Fruit fly (Drosophila melanogaster) whole organism, embryonic: ENCODE results near the gene ckd.
A peak's percentile ranks its signal among the peaks of the same experiment; 100 is the strongest.

Source experiments
- Adf1 ChIP-seq: fragments of 200-800 bp; sonication (Bioruptor generic); IDR thresholded peaks from 2 replicates; pipeline ENCODE4 v1.3.6; 2022; ENCODE audit warnings: missing biosample characterization, missing genetic modification characterization
- B-H1 ChIP-seq: fragments of 200-800 bp; sonication (Bioruptor generic); IDR thresholded peaks from 3 replicates; pipeline ENCODE4 v1.3.6; 2022; ENCODE audit warnings: missing biosample characterization, missing genetic modification characterization
- Bteb2 ChIP-seq: fragments of 200-800 bp; sonication (Bioruptor generic); optimal IDR thresholded peaks from 2 replicates; lab custom pipeline; 2016; ENCODE audit warnings: missing biosample characterization, missing genetic modification characterization
- CG10431 ChIP-seq: fragments of 200-800 bp; sonication (Bioruptor generic); optimal IDR thresholded peaks from 3 replicates; lab custom pipeline; 2018; ENCODE audit warnings: missing biosample characterization, mild to moderate bottlenecking, missing genetic modification characterization
- CG10959 ChIP-seq: fragments of 200-800 bp; sonication (Bioruptor generic); IDR thresholded peaks from 2 replicates; pipeline ENCODE4 v1.3.6; 2022; ENCODE audit warnings: missing biosample characterization, missing genetic modification characterization
- CG11093 ChIP-seq: fragments of 200-800 bp; sonication (Bioruptor generic); IDR thresholded peaks from 3 replicates; pipeline ENCODE4 v1.3.6; 2022; ENCODE audit warnings: missing biosample characterization, missing genetic modification characterization
- CG11456 ChIP-seq: fragments of 200-800 bp; sonication (Bioruptor generic); IDR thresholded peaks from 3 replicates; pipeline ENCODE4 v1.3.6; 2022; ENCODE audit warnings: missing biosample characterization, missing genetic modification characterization
- CG11696 ChIP-seq: fragments of 200-800 bp; sonication (Bioruptor generic); IDR thresholded peaks from 2 replicates; pipeline ENCODE4 v1.3.6; 2022; ENCODE audit warnings: missing biosample characterization, missing genetic modification characterization
- CG12299 ChIP-seq: fragments of 200-800 bp; sonication (Bioruptor generic); optimal IDR thresholded peaks from 2 replicates; lab custom pipeline; 2018; ENCODE audit warnings: missing biosample characterization, mild to moderate bottlenecking, missing genetic modification characterization
- CG12659 ChIP-seq: fragments of 200-800 bp; sonication (Bioruptor generic); optimal IDR thresholded peaks from 3 replicates; lab custom pipeline; 2017; ENCODE audit warnings: mild to moderate bottlenecking, missing biosample characterization, missing genetic modification reagents, missing genetic modification characterization
- CG1602 ChIP-seq: fragments of 200-800 bp; sonication (Bioruptor generic); optimal IDR thresholded peaks from 3 replicates; lab custom pipeline; 2016; ENCODE audit warnings: missing biosample characterization, missing genetic modification characterization
- CG17361 ChIP-seq: fragments of 200-800 bp; sonication (Bioruptor generic); IDR thresholded peaks from 3 replicates; pipeline ENCODE4 v1.3.6; 2022; ENCODE audit warnings: missing biosample characterization, missing genetic modification characterization
- CG17612 ChIP-seq: fragments of 200-800 bp; sonication (Bioruptor generic); IDR thresholded peaks from 2 replicates; pipeline ENCODE4 v1.3.6; 2022; ENCODE audit warnings: missing biosample characterization, missing genetic modification characterization
- CG18262 ChIP-seq: fragments of 200-800 bp; optimal IDR thresholded peaks from 3 replicates; lab custom pipeline; 2019; ENCODE audit warnings: missing biosample characterization, mild to moderate bottlenecking, missing genetic modification characterization, moderate library complexity
- CG18619 ChIP-seq: fragments of 200-800 bp; sonication (Bioruptor generic); optimal IDR thresholded peaks from 3 replicates; lab custom pipeline; 2017; ENCODE audit warnings: missing biosample characterization, mild to moderate bottlenecking, missing genetic modification characterization
- CG2116 ChIP-seq: fragments of 200-800 bp; sonication (Bioruptor generic); optimal IDR thresholded peaks from 3 replicates; lab custom pipeline; 2018; ENCODE audit warnings: missing biosample characterization, mild to moderate bottlenecking, missing genetic modification characterization
- CG30403 ChIP-seq: fragments of 200-800 bp; sonication (Bioruptor generic); optimal IDR thresholded peaks from 3 replicates; lab custom pipeline; 2016; ENCODE audit warnings: missing biosample characterization, missing genetic modification characterization
- CG3163 ChIP-seq: fragments of 200-800 bp; sonication (Bioruptor generic); optimal IDR thresholded peaks from 3 replicates; lab custom pipeline; 2016; ENCODE audit warnings: missing biosample characterization, missing genetic modification characterization
- CG32767 ChIP-seq: fragments of 200-800 bp; sonication (Bioruptor generic); IDR thresholded peaks from 2 replicates; pipeline ENCODE4 v1.3.6; 2022; ENCODE audit warnings: missing biosample characterization, missing genetic modification characterization
- CG3407 ChIP-seq: fragments of 200-800 bp; sonication (Bioruptor generic); optimal IDR thresholded peaks from 2 replicates; lab custom pipeline; 2018; ENCODE audit warnings: missing biosample characterization, mild to moderate bottlenecking, missing genetic modification characterization
- CG6272 ChIP-seq: fragments of 200-800 bp; sonication (Bioruptor generic); IDR thresholded peaks from 2 replicates; pipeline ENCODE4 v1.3.6; 2022; ENCODE audit warnings: missing biosample characterization, missing genetic modification characterization
- CG6813 ChIP-seq: fragments of 200-800 bp; sonication (Bioruptor generic); optimal IDR thresholded peaks from 2 replicates; lab custom pipeline; 2017; ENCODE audit warnings: missing biosample characterization, missing genetic modification characterization, mild to moderate bottlenecking, moderate library complexity, missing genetic modification reagents
- CG7786 ChIP-seq: fragments of 200-800 bp; sonication (Bioruptor generic); optimal IDR thresholded peaks from 2 replicates; lab custom pipeline; 2016; ENCODE audit warnings: missing biosample characterization, missing genetic modification characterization
- CkIIα-i1 ChIP-seq: fragments of 200-800 bp; sonication (Bioruptor generic); IDR thresholded peaks from 2 replicates; pipeline ENCODE4 v1.3.6; 2022; ENCODE audit warnings: missing biosample characterization, missing genetic modification characterization
- D19B ChIP-seq: fragments of 200-800 bp; sonication (Bioruptor generic); optimal IDR thresholded peaks from 2 replicates; lab custom pipeline; 2017; ENCODE audit warnings: missing biosample characterization, mild to moderate bottlenecking, missing genetic modification characterization
- Drgx ChIP-seq: fragments of 200-800 bp; sonication (Bioruptor generic); IDR thresholded peaks from 2 replicates; pipeline ENCODE4 v1.3.6; 2022; ENCODE audit warnings: missing biosample characterization, missing genetic modification characterization
- HLHmδ ChIP-seq: fragments of 200-800 bp; sonication (Bioruptor generic); optimal IDR thresholded peaks from 2 replicates; lab custom pipeline; 2018; ENCODE audit warnings: missing biosample characterization, mild to moderate bottlenecking, missing genetic modification characterization, moderate library complexity
- Lpt ChIP-seq: fragments of >200 bp; optimal IDR thresholded peaks from 2 replicates; lab custom pipeline; 2018; ENCODE audit warnings: missing biosample characterization, missing genetic modification characterization
- MESR4 ChIP-seq: fragments of 200-800 bp; sonication (Bioruptor generic); optimal IDR thresholded peaks from 2 replicates; lab custom pipeline; 2018; ENCODE audit warnings: missing biosample characterization, mild to moderate bottlenecking, missing genetic modification characterization, moderate library complexity
- Mad ChIP-seq: fragments of 200-800 bp; sonication (Bioruptor generic); optimal IDR thresholded peaks from 2 replicates; lab custom pipeline; 2016; ENCODE audit warnings: missing biosample characterization, missing genetic modification characterization
- Med ChIP-seq: fragments of 200-800 bp; sonication (Bioruptor generic); peaks from one replicate; lab custom pipeline; 2016; ENCODE audit warnings: missing biosample characterization, missing genetic modification characterization, mild to moderate bottlenecking, inconsistent platforms, moderate library complexity
- Sox102F ChIP-seq: fragments of 200-800 bp; sonication (Bioruptor generic); optimal IDR thresholded peaks from 2 replicates; lab custom pipeline; 2018; ENCODE audit warnings: missing biosample characterization, mild to moderate bottlenecking, missing genetic modification characterization, moderate library complexity
- Spps ChIP-seq: fragments of 200-800 bp; sonication (Bioruptor generic); optimal IDR thresholded peaks from 2 replicates; lab custom pipeline; 2018; ENCODE audit warnings: missing biosample characterization, mild to moderate bottlenecking, missing genetic modification characterization
- ac ChIP-seq: fragments of 200-800 bp; sonication (Bioruptor generic); optimal IDR thresholded peaks from 3 replicates; lab custom pipeline; 2017; ENCODE audit warnings: missing biosample characterization, mild to moderate bottlenecking, missing genetic modification characterization
- br ChIP-seq: fragments of >200 bp; optimal IDR thresholded peaks from 2 replicates; lab custom pipeline; 2017
- cg ChIP-seq: fragments of 200-800 bp; sonication (Bioruptor generic); optimal IDR thresholded peaks from 3 replicates; lab custom pipeline; 2019; ENCODE audit warnings: missing biosample characterization, mild to moderate bottlenecking, missing genetic modification characterization, moderate library complexity
- dan ChIP-seq: fragments of 200-800 bp; sonication (Bioruptor generic); IDR thresholded peaks from 2 replicates; pipeline ENCODE4 v1.3.6; 2022; ENCODE audit warnings: missing biosample characterization, missing genetic modification characterization
- dm ChIP-seq: fragments of 200-800 bp; sonication (Bioruptor generic); optimal IDR thresholded peaks from 3 replicates; lab custom pipeline; 2016; ENCODE audit warnings: missing biosample characterization, missing genetic modification characterization
- eve ChIP-seq, 2 experiments: fragments of >200 bp; optimal IDR thresholded peaks; 2 replicates each; lab custom pipeline; 2017; ENCODE audit warnings: missing biosample characterization in 2 of 2, missing genetic modification characterization in 2 of 2
- fru ChIP-seq: fragments of >200 bp; optimal IDR thresholded peaks from 2 replicates; lab custom pipeline; 2017
- grau ChIP-seq: fragments of 200-800 bp; optimal IDR thresholded peaks from 3 replicates; lab custom pipeline; 2019; ENCODE audit warnings: missing biosample characterization, mild to moderate bottlenecking, missing genetic modification characterization, moderate library complexity
- her ChIP-seq: fragments of 200-800 bp; sonication (Bioruptor generic); optimal IDR thresholded peaks from 2 replicates; lab custom pipeline; 2016; ENCODE audit warnings: missing biosample characterization, missing genetic modification characterization
- insv ChIP-seq, 2 experiments: fragments of 200-800 bp; sonication (Bioruptor generic); optimal IDR thresholded peaks; 3 replicates each; lab custom pipeline; 2016 to 2018; ENCODE audit warnings: missing biosample characterization in 2 of 2, missing genetic modification characterization in 2 of 2
- kay ChIP-seq: fragments of 200-800 bp; sonication (Bioruptor generic); optimal IDR thresholded peaks from 2 replicates; lab custom pipeline; 2016; ENCODE audit warnings: missing biosample characterization, missing genetic modification characterization
- nau ChIP-seq: fragments of 200-800 bp; sonication (Bioruptor generic); optimal IDR thresholded peaks from 3 replicates; lab custom pipeline; 2017; ENCODE audit warnings: missing biosample characterization, mild to moderate bottlenecking, missing genetic modification characterization, missing genetic modification reagents
- phol ChIP-seq: fragments of 200-800 bp; sonication (Bioruptor generic); optimal IDR thresholded peaks from 3 replicates; lab custom pipeline; 2018; ENCODE audit warnings: missing biosample characterization, mild to moderate bottlenecking, missing genetic modification characterization, moderate library complexity
- shn ChIP-seq: fragments of 200-800 bp; sonication (Bioruptor generic); optimal IDR thresholded peaks from 3 replicates; lab custom pipeline; 2016; ENCODE audit warnings: missing biosample characterization, missing genetic modification characterization
- sna ChIP-seq: fragments of 200-800 bp; sonication (Bioruptor generic); IDR thresholded peaks from 2 replicates; pipeline ENCODE4 v1.3.6; 2022; ENCODE audit warnings: missing biosample characterization, missing genetic modification characterization; ENCODE audit not compliant: partially characterized antibody
- sqz ChIP-seq: fragments of 200-800 bp; sonication (Bioruptor generic); optimal IDR thresholded peaks from 3 replicates; lab custom pipeline; 2018; ENCODE audit warnings: missing biosample characterization, mild to moderate bottlenecking, missing genetic modification characterization
- toy ChIP-seq: fragments of 200-800 bp; sonication (Bioruptor generic); IDR thresholded peaks from 2 replicates; pipeline ENCODE4 v1.3.6; 2022; ENCODE audit warnings: missing biosample characterization, missing genetic modification characterization
- wor ChIP-seq: fragments of 200-800 bp; sonication (Bioruptor generic); IDR thresholded peaks from 2 replicates; pipeline ENCODE4 v1.3.6; 2022; ENCODE audit warnings: missing biosample characterization, missing genetic modification characterization

ckd gene

dm6 chr3L:3222643-3223389 lies 34.9 kb upstream of the ckd start, which contains the start of the genes RpL28 and eIF1 (continued):
- TF ChIP-seq HLHmδ (GFP tag; lab: Kevin White, UChicago) (peak; percentile 99), CG10959 (GFP tag; lab: Robert Waterston, UW) (peak; percentile 78), wor (peak; percentile 63), CG2116 (GFP tag; lab: Kevin White, UChicago) (peak; percentile 100), phol (tag; lab: Kevin White, UChicago) (peak; percentile 99), cg (GFP tag; lab: Kevin White, UChicago) (no peak), CG32767 (peak; percentile 57; the same call in 1 of the 2 replicates), br (lab: Kevin White, UChicago) (no peak), shn (GFP tag; lab: Kevin White, UChicago) (peak; percentile 92), CG17361 (GFP tag; lab: Robert Waterston, UW) (peak; percentile 96), dan (no peak), Drgx (GFP tag; lab: Robert Waterston, UW) (no peak), insv (GFP tag; optimal IDR thresholded peaks at IDR 0.05; lab: Kevin White, UChicago) (peak in 1 of 2 experiments; percentile 77), Mad (GFP tag; lab: Kevin White, UChicago) (peak; percentile 94), grau (tag; lab: Kevin White, UChicago) (peak; percentile 83), CG11696 (GFP tag; lab: Robert Waterston, UW) (peak; percentile 62), CG18619 (GFP tag; lab: Kevin White, UChicago) (peak; percentile 96), D19B (GFP tag; lab: Kevin White, UChicago) (peak; percentile 83), CG10431 (GFP tag; lab: Kevin White, UChicago) (peak; percentile 90), CG11093 (peak; percentile 58; the same call in 1 of the 3 replicates), Spps (tag; lab: Kevin White, UChicago) (peak; percentile 36), dm (peak; percentile 96), CkIIα-i1 (GFP tag; lab: Robert Waterston, UW) (peak; percentile 33; the same call in 1 of the 2 replicates), toy (peak; percentile 62; the same call in 1 of the 2 replicates), CG3163 (GFP tag; lab: Kevin White, UChicago) (peak; percentile 70), Med (GFP tag; lab: Kevin White, UChicago) (peak; percentile 99), sna (peak; percentile 73), MESR4 (peak; percentile 98), B-H1 (GFP tag; lab: Robert Waterston, UW) (peak; percentile 81), CG12659 (GFP tag; lab: Kevin White, UChicago) (peak; percentile 97), Adf1 (GFP tag; lab: Robert Waterston, UW) (peak; percentile 58), sqz (GFP tag; lab: Kevin White, UChicago) (peak; percentile 86), fru (lab: Kevin White, UChicago) (no peak), CG1602 (GFP tag; lab: Kevin White, UChicago) (peak; percentile 78), Sox102F (GFP tag; lab: Kevin White, UChicago) (no peak), CG17612 (GFP tag; lab: Robert Waterston, UW) (peak; percentile 54; the same call in 1 of the 2 replicates), ac (peak; percentile 88), CG30403 (GFP tag; lab: Kevin White, UChicago) (peak; percentile 92), CG6813 (GFP tag; lab: Kevin White, UChicago) (peak; percentile 94), eve (GFP tag; optimal IDR thresholded peaks at IDR 0.05; lab: Kevin White, UChicago) (no peak), her (peak; percentile 85), CG18262 (tag; lab: Kevin White, UChicago) (peak; percentile 83), CG7786 (GFP tag; lab: Kevin White, UChicago) (peak; percentile 84), CG11456 (peak; percentile 95), nau (GFP tag; lab: Kevin White, UChicago) (peak; percentile 89), kay (peak; percentile 61), Lpt (GFP tag; lab: Kevin White, UChicago) (no peak), CG12299 (peak; percentile 77), CG3407 (GFP tag; lab: Kevin White, UChicago) (peak; percentile 92), CG6272 (GFP tag; lab: Robert Waterston, UW) (peak; percentile 76), Bteb2 (GFP tag; lab: Kevin White, UChicago) (peak; percentile 86)
